Worm (Caenorhabditis elegans): ENCODE results near the gene C07A9.5.

ce11 chrIII:9662266-9662959 lies 20.2 kb downstream of the C07A9.5 start:
- TF ChIP-seq nhr-12 (tag; optimal IDR thresholded peaks at IDR 0.05): no peak
- no peak for TF ChIP-seq nhr-77 (tag; optimal IDR thresholded peaks at IDR 0.05)
- no peak for TF ChIP-seq sup-37 (GFP tag; optimal IDR thresholded peaks at IDR 0.05)
- TF ChIP-seq unc-130 (tag; optimal IDR thresholded peaks at IDR 0.05): no peak
- no peak for TF ChIP-seq dpl-1 (GFP tag; optimal IDR thresholded peaks at IDR 0.05)
- TF ChIP-seq ceh-82 (tag; optimal IDR thresholded peaks at IDR 0.05): no peak
- no peak for TF ChIP-seq ztf-4 (tag; optimal IDR thresholded peaks at IDR 0.05)
- no peak for TF ChIP-seq lin-13 (GFP tag; optimal IDR thresholded peaks at IDR 0.05)
- no peak for TF ChIP-seq mdl-1 (tag; optimal IDR thresholded peaks at IDR 0.05)
- no peak for TF ChIP-seq elt-2 (tag; optimal IDR thresholded peaks at IDR 0.05)
- no peak for TF ChIP-seq efl-3 (GFP tag; optimal IDR thresholded peaks at IDR 0.05)

Data from whole organism, L1 larva.